Worm (Caenorhabditis elegans) whole organism, young adult: ENCODE data around the gene F32F2.4.

Experiments used
- B0336.3 ChIP-seq: fragments of 200-800 bp; sonication (Bioruptor generic); IDR thresholded peaks from 2 replicates; pipeline ENCODE4 v1.3.6; 2022; ENCODE audit warnings: missing genetic modification characterization, missing compliant biosample characterization
- D2030.7 ChIP-seq: fragments of 200-800 bp; sonication (Bioruptor generic); IDR thresholded peaks from 2 replicates; pipeline ENCODE4 v1.3.6; 2022; ENCODE audit warnings: missing genetic modification reagents, missing genetic modification characterization, missing compliant biosample characterization
- F10E7.11 ChIP-seq: sonication (generic microtip); optimal IDR thresholded peaks from 2 replicates; lab custom pipeline; 2017; ENCODE audit warnings: mild to moderate bottlenecking, missing genetic modification characterization, moderate library complexity, missing compliant biosample characterization
- F55B11.4 ChIP-seq: sonication (generic microtip); optimal IDR thresholded peaks from 2 replicates; lab custom pipeline; 2016; ENCODE audit warnings: missing compliant biosample characterization, missing genetic modification characterization, borderline replicate concordance; ENCODE audit not compliant: insufficient read depth
- F57C9.4 ChIP-seq: sonication (generic microtip); optimal IDR thresholded peaks from 2 replicates; lab custom pipeline; 2017; ENCODE audit warnings: mild to moderate bottlenecking, missing genetic modification characterization, missing compliant biosample characterization
- T26A5.8 ChIP-seq: sonication (generic microtip); optimal IDR thresholded peaks from 2 replicates; lab custom pipeline; 2016; ENCODE audit warnings: missing genetic modification characterization, missing compliant biosample characterization
- Y53G8AR.9 ChIP-seq: fragments of 200-800 bp; sonication (Bioruptor generic); conservative IDR thresholded peaks from 2 replicates; pipeline ENCODE4 v1.3.6; 2022; ENCODE audit warnings: missing genetic modification reagents, missing genetic modification characterization, missing compliant biosample characterization
- Y79H2A.3 ChIP-seq: fragments of 200-800 bp; sonication (Bioruptor generic); conservative IDR thresholded peaks from 2 replicates; pipeline ENCODE4 v1.3.6; 2022; ENCODE audit warnings: missing genetic modification reagents, missing genetic modification characterization, missing compliant biosample characterization
- akir-1 ChIP-seq: fragments of 200-800 bp; sonication (Bioruptor generic); optimal IDR thresholded peaks from 2 replicates; lab custom pipeline; 2018; ENCODE audit warnings: mild to moderate bottlenecking, missing genetic modification characterization, moderate library complexity, missing compliant biosample characterization
- atf-7 ChIP-seq: sonication (generic microtip); optimal IDR thresholded peaks from 2 replicates; lab custom pipeline; 2017; ENCODE audit warnings: mild to moderate bottlenecking, missing genetic modification characterization, missing compliant biosample characterization
- athp-1 ChIP-seq: sonication (generic microtip); optimal IDR thresholded peaks from 2 replicates; lab custom pipeline; 2017; ENCODE audit warnings: mild to moderate bottlenecking, missing genetic modification characterization, missing compliant biosample characterization
- bed-1 ChIP-seq: fragments of 200-800 bp; sonication (Bioruptor generic); IDR thresholded peaks from 2 replicates; pipeline ENCODE4 v1.3.6; 2022; ENCODE audit warnings: missing genetic modification reagents, missing genetic modification characterization, missing compliant biosample characterization
- cebp-1 ChIP-seq, 2 experiments: fragments of 200-800 bp in 1 of 2; sonication (Bioruptor generic) in 1 of 2; sonication (generic microtip) in 1 of 2; IDR thresholded peaks in 1 of 2; optimal IDR thresholded peaks in 1 of 2; 2 replicates each; pipeline versions ENCODE4 v1.3.6 to Lab custom; 2017 to 2022; ENCODE audit warnings: missing compliant biosample characterization in 2 of 2, missing genetic modification characterization in 2 of 2, mild to moderate bottlenecking in 1 of 2, missing genetic modification reagents in 1 of 2, moderate library complexity in 1 of 2
- ceh-27 ChIP-seq: fragments of 200-800 bp; sonication (Bioruptor generic); optimal IDR thresholded peaks from 2 replicates; lab custom pipeline; 2018; ENCODE audit warnings: mild to moderate bottlenecking, missing genetic modification characterization, moderate library complexity, missing compliant biosample characterization
- ceh-91 ChIP-seq: fragments of 200-800 bp; sonication (Bioruptor generic); IDR thresholded peaks from 2 replicates; pipeline ENCODE4 v1.3.6; 2022; ENCODE audit warnings: missing genetic modification reagents, missing genetic modification characterization, missing compliant biosample characterization
- dox-1 ChIP-seq: fragments of 200-800 bp; sonication (Bioruptor generic); IDR thresholded peaks from 2 replicates; pipeline ENCODE4 v1.3.6; 2022; ENCODE audit warnings: missing genetic modification reagents, missing genetic modification characterization, missing compliant biosample characterization
- egrh-3 ChIP-seq: fragments of 200-800 bp; sonication (Bioruptor generic); IDR thresholded peaks from 2 replicates; pipeline ENCODE4 v1.3.6; 2022; ENCODE audit warnings: missing genetic modification reagents, missing genetic modification characterization, missing compliant biosample characterization
- let-607 ChIP-seq, 2 experiments: fragments of 200-800 bp in 1 of 2; sonication (Bioruptor generic) in 1 of 2; sonication (generic microtip) in 1 of 2; optimal IDR thresholded peaks; 2 replicates each; lab custom pipeline; 2016 to 2018; ENCODE audit warnings: mild to moderate bottlenecking in 2 of 2, missing compliant biosample characterization in 2 of 2, missing genetic modification characterization in 2 of 2, moderate library complexity in 2 of 2, missing genotype in 1 of 2
- lin-26 ChIP-seq: fragments of 200-800 bp; sonication (Bioruptor generic); IDR thresholded peaks from 2 replicates; pipeline ENCODE4 v1.3.6; 2022; ENCODE audit warnings: missing genetic modification reagents, missing genetic modification characterization, missing compliant biosample characterization
- lin-35 ChIP-seq, 3 experiments: fragments of 150-350 bp in 2 of 3; sonication (generic microtip) in 1 of 3; optimal IDR thresholded peaks; 2 replicates each; lab custom pipeline; 2014 to 2018; ENCODE audit warnings: missing biosample characterization in 3 of 3, missing genetic modification characterization in 3 of 3, missing genetic modification reagents in 3 of 3
- mel-28 ChIP-seq: sonication (generic microtip); optimal IDR thresholded peaks from 2 replicates; lab custom pipeline; 2016; ENCODE audit warnings: borderline replicate concordance, mild to moderate bottlenecking, missing genetic modification characterization, missing compliant biosample characterization
- nfyb-1 ChIP-seq: fragments of 200-800 bp; sonication (Bioruptor generic); IDR thresholded peaks from 2 replicates; pipeline ENCODE4 v1.3.6; 2022; ENCODE audit warnings: missing genetic modification reagents, missing genetic modification characterization, missing compliant biosample characterization
- nhr-179 ChIP-seq: sonication (generic microtip); optimal IDR thresholded peaks from 2 replicates; lab custom pipeline; 2016; ENCODE audit warnings: mild to moderate bottlenecking, missing genetic modification characterization, missing compliant biosample characterization
- nhr-80 ChIP-seq: sonication (generic microtip); optimal IDR thresholded peaks from 2 replicates; lab custom pipeline; 2016; ENCODE audit warnings: missing genetic modification characterization, missing compliant biosample characterization
- pha-4 ChIP-seq: fragments of 150-350 bp; sonication (generic microtip); optimal IDR thresholded peaks from 2 replicates; lab custom pipeline; 2014; ENCODE audit warnings: missing biosample characterization, missing genetic modification reagents, missing genetic modification characterization
- rcor-1 ChIP-seq: fragments of 200-800 bp; sonication (Bioruptor generic); IDR thresholded peaks from 2 replicates; pipeline ENCODE4 v1.3.6; 2022; ENCODE audit warnings: missing genetic modification reagents, missing genetic modification characterization, missing compliant biosample characterization
- tlf-1 ChIP-seq: fragments of 200-800 bp; sonication (Bioruptor generic); optimal IDR thresholded peaks from 2 replicates; lab custom pipeline; 2018; ENCODE audit warnings: mild to moderate bottlenecking, missing genetic modification characterization, missing compliant biosample characterization
- unc-62 ChIP-seq: fragments of 150-350 bp; optimal IDR thresholded peaks from 2 replicates; lab custom pipeline; 2014; ENCODE audit warnings: missing biosample characterization, missing genetic modification reagents, missing genetic modification characterization
- ztf-22 ChIP-seq: fragments of 200-800 bp; sonication (Bioruptor generic); optimal IDR thresholded peaks from 2 replicates; lab custom pipeline; 2018; ENCODE audit warnings: mild to moderate bottlenecking, missing genetic modification characterization, moderate library complexity, missing compliant biosample characterization
- ztf-28 ChIP-seq: fragments of 200-800 bp; sonication (Bioruptor generic); IDR thresholded peaks from 2 replicates; pipeline ENCODE4 v1.3.6; 2022; ENCODE audit warnings: missing genetic modification reagents, missing genetic modification characterization, missing compliant biosample characterization

F32F2.4 gene

DNA sequence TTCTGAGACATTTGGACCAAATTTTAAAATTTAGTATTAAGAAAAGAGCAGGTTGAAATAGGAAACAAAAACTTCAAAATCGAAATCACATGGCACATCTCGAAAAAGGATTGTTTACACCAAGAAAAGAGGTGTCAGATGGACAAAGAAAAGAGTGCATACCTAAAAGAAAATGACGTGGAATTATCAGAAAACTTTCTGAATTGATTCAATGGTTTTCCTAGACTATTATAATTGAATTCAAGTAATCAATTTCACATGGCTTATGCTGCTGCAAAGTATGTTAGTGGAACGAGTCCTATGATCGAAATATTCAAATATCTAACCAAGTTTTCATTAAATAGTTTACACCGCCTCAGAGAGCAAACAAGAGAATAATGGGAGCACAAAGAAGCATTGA lies 23.2 kb upstream of the F32F2.4 start (continued):
- TF ChIP-seq Y79H2A.3 (GFP tag; lab: Robert Waterston, UW), result no peak
- TF ChIP-seq, all 124 proteins: peak for 0

DNA sequence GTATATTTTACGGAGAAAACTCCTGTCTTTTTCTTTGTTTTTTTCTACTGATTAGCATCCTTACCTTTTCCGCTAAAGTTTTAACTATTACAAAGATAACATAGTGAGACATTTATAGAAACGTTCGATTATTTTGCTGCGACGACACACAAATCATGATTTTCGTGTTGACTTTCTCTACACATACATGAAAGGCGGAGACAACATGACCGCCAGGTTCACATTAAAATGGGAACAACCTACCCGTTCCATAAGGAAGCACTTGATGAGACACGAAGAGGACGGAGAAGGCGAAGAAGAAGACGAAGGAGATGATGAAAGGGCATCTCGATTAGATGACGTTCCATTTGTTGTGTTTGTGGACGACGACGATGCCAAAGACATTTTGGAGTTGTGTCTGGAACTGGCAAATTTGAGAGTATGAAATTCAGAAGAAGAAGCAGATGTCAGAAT lies 17.1 kb upstream of the F32F2.4 start, which contains the start of gene C34D1.4:
C34D1.4 (minus strand) TSS at position 403 of the 453 bp plus-strand sequence.
- no peak for TF ChIP-seq let-607 (tag; optimal IDR thresholded peaks at IDR 0.05; lab: Kevin White, UChicago)
- TF ChIP-seq pha-4 (tag; lab: Kevin White, UChicago), result no peak
- no peak for TF ChIP-seq dox-1 (GFP tag; lab: Robert Waterston, UW)
- no peak for TF ChIP-seq egrh-3 (GFP tag; lab: Robert Waterston, UW)
- no peak for TF ChIP-seq rcor-1 (GFP tag; lab: Robert Waterston, UW)
- no peak for TF ChIP-seq T26A5.8 (tag; lab: Kevin White, UChicago)
- TF ChIP-seq bed-1 (GFP tag; lab: Robert Waterston, UW), result no peak
- no peak for TF ChIP-seq mel-28 (tag; lab: Kevin White, UChicago)
- TF ChIP-seq akir-1 (GFP tag; lab: Kevin White, UChicago), result no peak
- no peak for TF ChIP-seq F55B11.4 (tag; lab: Kevin White, UChicago)
- TF ChIP-seq B0336.3 (GFP tag; lab: Robert Waterston, UW), result no peak
- no peak for TF ChIP-seq F57C9.4 (tag; lab: Kevin White, UChicago)
- TF ChIP-seq lin-26, result no peak
- TF ChIP-seq ceh-91 (GFP tag; lab: Robert Waterston, UW), result no peak

DNA sequence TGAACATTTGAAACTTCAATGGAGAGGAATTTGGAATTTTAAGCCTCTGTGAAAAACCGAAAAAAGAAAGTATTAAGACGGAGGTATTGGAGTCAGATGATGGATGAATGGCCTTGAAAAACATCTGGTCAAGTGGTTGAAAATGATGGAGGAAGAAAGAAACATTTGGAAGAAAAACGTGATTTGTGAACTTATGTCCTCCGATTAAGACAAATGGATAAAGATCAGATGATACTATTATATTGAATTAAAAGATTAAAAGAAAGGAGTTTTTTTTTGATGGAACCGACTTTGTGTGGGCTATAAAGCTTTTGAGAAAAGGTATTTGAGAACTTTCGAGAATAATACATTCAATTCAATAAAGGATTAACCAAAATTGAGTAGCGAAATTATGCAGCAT lies 16.5 kb upstream of the F32F2.4 start:
- TF ChIP-seq lin-26 (0 out of 2 replicates have a peak, but pooled peaks have one; percentile 19), Y79H2A.3 (GFP tag; lab: Robert Waterston, UW) (no peak), lin-35 (GFP tag; optimal IDR thresholded peaks at IDR 0.05; lab: Kevin White, UChicago) (peak in 1 of 3 experiments; percentile 6), ceh-27 (GFP tag; lab: Kevin White, UChicago) (peak; percentile 17), atf-7 (no peak), Y53G8AR.9 (GFP tag; lab: Robert Waterston, UW) (no peak), athp-1 (tag; lab: Kevin White, UChicago) (no peak), unc-62 (GFP tag; lab: Kevin White, UChicago) (no peak), F10E7.11 (tag; lab: Kevin White, UChicago) (no peak), D2030.7 (GFP tag; lab: Robert Waterston, UW) (no peak)

DNA sequence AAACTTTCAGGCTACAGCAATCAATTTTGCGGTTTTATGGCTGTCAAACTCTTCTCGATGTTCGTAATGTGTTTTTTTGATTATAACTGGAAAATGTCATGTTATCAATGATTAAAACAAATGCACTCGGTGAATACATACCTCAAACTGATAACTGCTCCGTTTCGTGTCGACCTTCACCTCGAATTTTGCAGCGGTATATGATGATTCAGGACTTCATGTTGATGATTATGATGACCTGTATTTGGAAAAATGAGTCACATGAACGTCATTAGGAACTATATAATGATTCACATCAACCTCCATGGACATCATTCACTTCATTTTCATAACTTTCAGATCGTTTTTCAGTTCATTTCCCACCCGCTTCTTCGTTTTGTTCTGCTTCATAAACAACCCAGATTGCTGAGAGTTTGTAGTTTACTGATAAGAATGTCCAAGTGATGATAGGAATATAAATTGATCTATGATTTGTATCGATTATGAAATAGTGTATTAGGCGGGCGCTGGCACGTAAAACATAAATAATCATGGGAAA lies 13.2 kb upstream of the F32F2.4 start:
- TF ChIP-seq ztf-22 (GFP tag; lab: Kevin White, UChicago) (peak; percentile 51), nhr-80 (tag; lab: Kevin White, UChicago) (peak; percentile 90), tlf-1 (GFP tag; lab: Kevin White, UChicago) (peak; percentile 10), cebp-1 (GFP tag; IDR thresholded peaks at IDR 0.05; lab: Robert Waterston, UW) (peak; percentile 66; the same call in 1 of the 2 replicates), cebp-1 (tag; optimal IDR thresholded peaks at IDR 0.05; lab: Kevin White, UChicago) (peak; percentile 83), dox-1 (GFP tag; lab: Robert Waterston, UW) (peak; percentile 49; the same call in 1 of the 2 replicates), unc-62 (GFP tag; lab: Kevin White, UChicago) (peak; percentile 54), nfyb-1 (no peak), ztf-28 (GFP tag; lab: Robert Waterston, UW) (no peak), nhr-179 (tag; lab: Kevin White, UChicago) (no peak), D2030.7 (GFP tag; lab: Robert Waterston, UW) (no peak)
